Worm (Caenorhabditis elegans) whole organism, L1 larva: Measurements from ENCODE around the gene srz-37.

ENCODE experiments used
- aly-2 ChIP-seq: fragments of 150-350 bp; optimal IDR thresholded peaks from 2 replicates; lab custom pipeline; 2014; ENCODE audit warnings: missing biosample characterization, missing genetic modification characterization
- ceh-63 ChIP-seq: fragments of 200-800 bp; sonication (Bioruptor generic); optimal IDR thresholded peaks from 2 replicates; lab custom pipeline; 2018; ENCODE audit warnings: mild to moderate bottlenecking, missing genetic modification characterization, missing compliant biosample characterization
- ceh-82 ChIP-seq, 3 experiments: fragments of 150-350 bp in 1 of 3; sonication (generic microtip) in 2 of 3; optimal IDR thresholded peaks; 2 replicates each; lab custom pipeline; 2014 to 2017; ENCODE audit warnings: missing biosample characterization in 3 of 3, missing genetic modification characterization in 3 of 3
- ceh-88 ChIP-seq: fragments of 200-800 bp; sonication (Bioruptor generic); IDR thresholded peaks from 2 replicates; pipeline ENCODE4 v1.3.6; 2022; ENCODE audit warnings: missing genetic modification characterization, missing compliant biosample characterization
- elt-2 ChIP-seq: sonication (generic microtip); optimal IDR thresholded peaks from 2 replicates; lab custom pipeline; 2016; ENCODE audit warnings: missing genetic modification characterization, mild to moderate bottlenecking, inconsistent platforms, missing compliant biosample characterization, missing genetic modification reagents
- elt-3 ChIP-seq, 6 experiments: fragments of 150-350 bp in 1 of 6; sonication (generic microtip); optimal IDR thresholded peaks; 2 replicates each; lab custom pipeline; 2017 to 2018; ENCODE audit warnings: missing biosample characterization in 6 of 6, missing genetic modification characterization in 6 of 6, inconsistent platforms in 1 of 6
- fos-1 ChIP-seq: fragments of 150-350 bp; optimal IDR thresholded peaks from 2 replicates; lab custom pipeline; 2014; ENCODE audit warnings: missing biosample characterization, missing genetic modification characterization
- lin-13 ChIP-seq: fragments of 150-350 bp; optimal IDR thresholded peaks from 2 replicates; lab custom pipeline; 2014; ENCODE audit warnings: missing biosample characterization, missing genetic modification reagents, missing genetic modification characterization
- mep-1 ChIP-seq: fragments of 150-350 bp; optimal IDR thresholded peaks from 2 replicates; lab custom pipeline; 2014; ENCODE audit warnings: missing biosample characterization, missing genetic modification characterization
- nhr-28 ChIP-seq: fragments of 150-350 bp; optimal IDR thresholded peaks from 2 replicates; lab custom pipeline; 2014; ENCODE audit warnings: missing biosample characterization, missing genetic modification characterization
- nhr-76 ChIP-seq: sonication (generic microtip); optimal IDR thresholded peaks from 2 replicates; lab custom pipeline; 2017; ENCODE audit warnings: missing biosample characterization, missing genetic modification characterization
- unc-62 ChIP-seq: fragments of 150-350 bp; optimal IDR thresholded peaks from 2 replicates; lab custom pipeline; 2014; ENCODE audit warnings: missing biosample characterization, missing genetic modification reagents, missing genetic modification characterization
- ztf-4 ChIP-seq: fragments of 150-350 bp; optimal IDR thresholded peaks from 2 replicates; lab custom pipeline; 2014; ENCODE audit warnings: missing biosample characterization, missing genetic modification characterization

- no peak for TF ChIP-seq nhr-28
- TF ChIP-seq elt-3 (tag; optimal IDR thresholded peaks at IDR 0.05; lab: Kevin White, UChicago), result no peak
- no peak for TF ChIP-seq elt-2 (tag; lab: Kevin White, UChicago)
- TF ChIP-seq aly-2, result no peak
- TF ChIP-seq unc-62 (GFP tag; lab: Kevin White, UChicago), result no peak
- TF ChIP-seq ceh-88 (GFP tag; lab: Robert Waterston, UW), result no peak
- TF ChIP-seq mep-1 (tag; lab: Kevin White, UChicago), result no peak
- TF ChIP-seq ceh-82 (tag; optimal IDR thresholded peaks at IDR 0.05; lab: Kevin White, UChicago), result no peak
- TF ChIP-seq fos-1 (tag; lab: Kevin White, UChicago), result no peak
- TF ChIP-seq lin-13 (GFP tag; lab: Kevin White, UChicago), result no peak
- no peak for TF ChIP-seq ceh-63
- no peak for TF ChIP-seq ztf-4
- no peak for TF ChIP-seq nhr-76 (tag; lab: Kevin White, UChicago)
Observed at ce11 chrIV:3509477-3510063, 27.9 kb upstream of the srz-37 start, which contains the start of gene ced-10.
